Fruit fly (Drosophila melanogaster) whole organism, embryonic: ENCODE measurements around the gene HHEX.

Source experiments
- Abd-B ChIP-seq: fragments of 200-800 bp; sonication (Bioruptor generic); optimal IDR thresholded peaks from 2 replicates; lab custom pipeline; 2018; ENCODE audit warnings: missing biosample characterization, mild to moderate bottlenecking, missing genetic modification characterization, moderate library complexity
- Antp ChIP-seq: fragments of 200-800 bp; sonication (Bioruptor generic); optimal IDR thresholded peaks from 3 replicates; lab custom pipeline; 2016; ENCODE audit warnings: missing biosample characterization, missing genetic modification characterization
- Asciz ChIP-seq: fragments of 200-800 bp; sonication (Bioruptor generic); optimal IDR thresholded peaks from 2 replicates; lab custom pipeline; 2017; ENCODE audit warnings: missing biosample characterization, mild to moderate bottlenecking, missing genetic modification characterization, missing genetic modification reagents
- B-H2 ChIP-seq: fragments of 200-800 bp; sonication (Bioruptor generic); optimal IDR thresholded peaks from 2 replicates; lab custom pipeline; 2018; ENCODE audit warnings: missing biosample characterization, mild to moderate bottlenecking, missing genetic modification characterization
- Blimp-1 ChIP-seq: fragments of 200-800 bp; sonication (Bioruptor generic); optimal IDR thresholded peaks from 3 replicates; lab custom pipeline; 2018; ENCODE audit warnings: missing biosample characterization, missing genetic modification characterization, mild to moderate bottlenecking, moderate library complexity, missing genetic modification reagents
- BtbVII ChIP-seq: fragments of 200-800 bp; sonication (Bioruptor generic); optimal IDR thresholded peaks from 3 replicates; lab custom pipeline; 2017; ENCODE audit warnings: missing biosample characterization, mild to moderate bottlenecking, missing genetic modification characterization
- CG10431 ChIP-seq: fragments of 200-800 bp; sonication (Bioruptor generic); optimal IDR thresholded peaks from 3 replicates; lab custom pipeline; 2018; ENCODE audit warnings: missing biosample characterization, mild to moderate bottlenecking, missing genetic modification characterization
- CG11398 ChIP-seq: fragments of 200-800 bp; sonication (Bioruptor generic); optimal IDR thresholded peaks from 2 replicates; lab custom pipeline; 2016; ENCODE audit warnings: missing biosample characterization, missing genetic modification characterization
- CG11456 ChIP-seq: fragments of 200-800 bp; sonication (Bioruptor generic); IDR thresholded peaks from 3 replicates; pipeline ENCODE4 v1.3.6; 2022; ENCODE audit warnings: missing biosample characterization, missing genetic modification characterization
- CG12071 ChIP-seq: fragments of 200-800 bp; sonication (Bioruptor generic); optimal IDR thresholded peaks from 3 replicates; lab custom pipeline; 2018; ENCODE audit warnings: missing biosample characterization, mild to moderate bottlenecking, missing genetic modification characterization
- CG1233 ChIP-seq: fragments of 200-800 bp; sonication (Bioruptor generic); optimal IDR thresholded peaks from 4 replicates; lab custom pipeline; 2018; ENCODE audit warnings: missing biosample characterization, mild to moderate bottlenecking, missing genetic modification characterization
- CG16815 ChIP-seq: fragments of 200-800 bp; sonication (Bioruptor generic); optimal IDR thresholded peaks from 3 replicates; lab custom pipeline; 2017; ENCODE audit warnings: missing biosample characterization, mild to moderate bottlenecking, missing genetic modification characterization
- CG18262 ChIP-seq: fragments of 200-800 bp; optimal IDR thresholded peaks from 3 replicates; lab custom pipeline; 2019; ENCODE audit warnings: missing biosample characterization, mild to moderate bottlenecking, missing genetic modification characterization, moderate library complexity
- CG2875 ChIP-seq: fragments of 200-800 bp; sonication (Bioruptor generic); optimal IDR thresholded peaks from 2 replicates; lab custom pipeline; 2017; ENCODE audit warnings: missing biosample characterization, mild to moderate bottlenecking, missing genetic modification characterization, missing genetic modification reagents
- CG31224 ChIP-seq: fragments of 200-800 bp; sonication (Bioruptor generic); IDR thresholded peaks from 2 replicates; pipeline ENCODE4 v1.3.6; 2022; ENCODE audit warnings: missing biosample characterization, missing genetic modification characterization
- CG4282 ChIP-seq: fragments of 200-800 bp; sonication (Bioruptor generic); optimal IDR thresholded peaks from 2 replicates; lab custom pipeline; 2016; ENCODE audit warnings: missing biosample characterization, missing genetic modification characterization
- CG4424 ChIP-seq: fragments of 200-800 bp; sonication (Bioruptor generic); optimal IDR thresholded peaks from 3 replicates; lab custom pipeline; 2016; ENCODE audit warnings: missing biosample characterization, missing genetic modification characterization
- CG4820 ChIP-seq: fragments of 200-800 bp; sonication (Bioruptor generic); optimal IDR thresholded peaks from 3 replicates; lab custom pipeline; 2016; ENCODE audit warnings: missing biosample characterization, missing genetic modification characterization
- CG6689 ChIP-seq: fragments of 200-800 bp; sonication (Bioruptor generic); IDR thresholded peaks from 2 replicates; pipeline ENCODE4 v1.3.6; 2022; ENCODE audit warnings: missing biosample characterization, missing genetic modification characterization
- CG7357 ChIP-seq: fragments of 200-800 bp; sonication (Bioruptor generic); IDR thresholded peaks from 3 replicates; pipeline ENCODE4 v1.3.6; 2022; ENCODE audit warnings: missing biosample characterization, missing genetic modification characterization
- CrebB ChIP-seq: fragments of 200-800 bp; sonication (Bioruptor generic); optimal IDR thresholded peaks from 3 replicates; lab custom pipeline; 2018; ENCODE audit warnings: missing biosample characterization, mild to moderate bottlenecking, missing genetic modification characterization
- Dad ChIP-seq: fragments of 200-800 bp; sonication (Bioruptor generic); optimal IDR thresholded peaks from 3 replicates; lab custom pipeline; 2016; ENCODE audit warnings: missing biosample characterization, missing genetic modification characterization
- Dek ChIP-seq: fragments of 200-800 bp; sonication (Bioruptor generic); optimal IDR thresholded peaks from 3 replicates; lab custom pipeline; 2019; ENCODE audit warnings: missing biosample characterization, mild to moderate bottlenecking, missing genetic modification characterization, moderate library complexity
- Dfd ChIP-seq, 2 experiments: fragments of >200 bp; optimal IDR thresholded peaks; 2 replicates each; lab custom pipeline; 2017; ENCODE audit warnings: missing biosample characterization in 2 of 2, missing genetic modification characterization in 2 of 2
- Elba2 ChIP-seq: fragments of 200-800 bp; sonication (Bioruptor generic); optimal IDR thresholded peaks from 3 replicates; lab custom pipeline; 2016; ENCODE audit warnings: missing biosample characterization, missing genetic modification characterization
- HLH3B ChIP-seq: fragments of 200-800 bp; sonication (Bioruptor generic); IDR thresholded peaks from 2 replicates; pipeline ENCODE4 v1.3.6; 2022; ENCODE audit warnings: missing biosample characterization, missing genetic modification characterization
- Hr78 ChIP-seq, 2 experiments: fragments of 200-800 bp in 1 of 2; fragments of >200 bp in 1 of 2; sonication (Bioruptor generic) in 1 of 2; optimal IDR thresholded peaks; 2 replicates each; lab custom pipeline; 2017 to 2019; ENCODE audit warnings: missing biosample characterization in 2 of 2, missing genetic modification characterization in 2 of 2, mild to moderate bottlenecking in 1 of 2, moderate library complexity in 1 of 2
- Hsf ChIP-seq: fragments of 200-800 bp; sonication (Bioruptor generic); optimal IDR thresholded peaks from 3 replicates; lab custom pipeline; 2016; ENCODE audit warnings: missing biosample characterization, missing genetic modification characterization
- NC2β ChIP-seq: fragments of 200-800 bp; sonication (Bioruptor generic); optimal IDR thresholded peaks from 2 replicates; lab custom pipeline; 2016; ENCODE audit warnings: missing biosample characterization, missing genetic modification characterization
- Neu2 ChIP-seq: fragments of 200-800 bp; sonication (Bioruptor generic); optimal IDR thresholded peaks from 3 replicates; lab custom pipeline; 2016; ENCODE audit warnings: missing biosample characterization, missing genetic modification characterization, borderline replicate concordance
- Ravus ChIP-seq: fragments of 200-800 bp; sonication (Bioruptor generic); IDR thresholded peaks from 2 replicates; pipeline ENCODE4 v1.3.6; 2022; ENCODE audit warnings: missing biosample characterization, missing genetic modification characterization
- Scr ChIP-seq: fragments of 200-800 bp; sonication (Bioruptor generic); IDR thresholded peaks from 2 replicates; pipeline ENCODE4 v1.3.6; 2022; ENCODE audit warnings: missing biosample characterization, missing genetic modification characterization; ENCODE audit not compliant: partially characterized antibody
- Sin3A ChIP-seq: fragments of >200 bp; optimal IDR thresholded peaks from 2 replicates; lab custom pipeline; 2018
- ash1 ChIP-seq: fragments of 200-800 bp; sonication (Bioruptor generic); optimal IDR thresholded peaks from 2 replicates; lab custom pipeline; 2018; ENCODE audit warnings: missing biosample characterization, mild to moderate bottlenecking, missing genetic modification characterization
- disco-r ChIP-seq: fragments of 200-800 bp; sonication (Bioruptor generic); optimal IDR thresholded peaks from 2 replicates; lab custom pipeline; 2016; ENCODE audit warnings: missing biosample characterization, missing genetic modification characterization
- emc ChIP-seq: fragments of 200-800 bp; sonication (Bioruptor generic); optimal IDR thresholded peaks from 2 replicates; lab custom pipeline; 2016; ENCODE audit warnings: missing biosample characterization, missing genetic modification characterization
- eve ChIP-seq, 2 experiments: fragments of >200 bp; optimal IDR thresholded peaks; 2 replicates each; lab custom pipeline; 2017; ENCODE audit warnings: missing biosample characterization in 2 of 2, missing genetic modification characterization in 2 of 2
- gce ChIP-seq: fragments of 200-800 bp; sonication (Bioruptor generic); IDR thresholded peaks from 3 replicates; pipeline ENCODE4 v1.3.6; 2022; ENCODE audit warnings: missing biosample characterization, missing genetic modification characterization
- gfzf ChIP-seq: fragments of 200-800 bp; sonication (Bioruptor generic); optimal IDR thresholded peaks from 2 replicates; lab custom pipeline; 2016; ENCODE audit warnings: missing biosample characterization, mild to moderate bottlenecking, missing genetic modification characterization, moderate library complexity
- hbn ChIP-seq: fragments of 200-800 bp; sonication (Bioruptor generic); IDR thresholded peaks from 2 replicates; pipeline ENCODE4 v1.3.6; 2022; ENCODE audit warnings: missing biosample characterization, missing genetic modification characterization; ENCODE audit not compliant: partially characterized antibody
- her ChIP-seq: fragments of 200-800 bp; sonication (Bioruptor generic); optimal IDR thresholded peaks from 2 replicates; lab custom pipeline; 2016; ENCODE audit warnings: missing biosample characterization, missing genetic modification characterization
- mld ChIP-seq: fragments of 200-800 bp; sonication (Bioruptor generic); IDR thresholded peaks from 3 replicates; pipeline ENCODE4 v1.3.6; 2022; ENCODE audit warnings: missing biosample characterization, missing genetic modification characterization; ENCODE audit not compliant: partially characterized antibody
- p53 ChIP-seq: fragments of 200-800 bp; sonication (Bioruptor generic); optimal IDR thresholded peaks from 2 replicates; lab custom pipeline; 2016; ENCODE audit warnings: missing biosample characterization, missing genetic modification characterization
- pb ChIP-seq: fragments of 200-800 bp; sonication (Bioruptor generic); optimal IDR thresholded peaks from 3 replicates; lab custom pipeline; 2016; ENCODE audit warnings: missing biosample characterization, missing genetic modification characterization
- phol ChIP-seq: fragments of 200-800 bp; sonication (Bioruptor generic); optimal IDR thresholded peaks from 3 replicates; lab custom pipeline; 2018; ENCODE audit warnings: missing biosample characterization, mild to moderate bottlenecking, missing genetic modification characterization, moderate library complexity
- ro ChIP-seq: fragments of 200-800 bp; sonication (Bioruptor generic); IDR thresholded peaks from 2 replicates; pipeline ENCODE4 v1.3.6; 2022; ENCODE audit warnings: missing biosample characterization, missing genetic modification characterization
- row ChIP-seq: fragments of 200-800 bp; sonication (Bioruptor generic); IDR thresholded peaks from 3 replicates; pipeline ENCODE4 v1.3.6; 2022; ENCODE audit warnings: missing biosample characterization, missing genetic modification characterization
- tap ChIP-seq: fragments of 200-800 bp; optimal IDR thresholded peaks from 3 replicates; lab custom pipeline; 2019; ENCODE audit warnings: missing biosample characterization, mild to moderate bottlenecking, missing genetic modification characterization, moderate library complexity
- toy ChIP-seq: fragments of 200-800 bp; sonication (Bioruptor generic); IDR thresholded peaks from 2 replicates; pipeline ENCODE4 v1.3.6; 2022; ENCODE audit warnings: missing biosample characterization, missing genetic modification characterization
- wor ChIP-seq: fragments of 200-800 bp; sonication (Bioruptor generic); IDR thresholded peaks from 2 replicates; pipeline ENCODE4 v1.3.6; 2022; ENCODE audit warnings: missing biosample characterization, missing genetic modification characterization

Gene HHEX

DNA sequence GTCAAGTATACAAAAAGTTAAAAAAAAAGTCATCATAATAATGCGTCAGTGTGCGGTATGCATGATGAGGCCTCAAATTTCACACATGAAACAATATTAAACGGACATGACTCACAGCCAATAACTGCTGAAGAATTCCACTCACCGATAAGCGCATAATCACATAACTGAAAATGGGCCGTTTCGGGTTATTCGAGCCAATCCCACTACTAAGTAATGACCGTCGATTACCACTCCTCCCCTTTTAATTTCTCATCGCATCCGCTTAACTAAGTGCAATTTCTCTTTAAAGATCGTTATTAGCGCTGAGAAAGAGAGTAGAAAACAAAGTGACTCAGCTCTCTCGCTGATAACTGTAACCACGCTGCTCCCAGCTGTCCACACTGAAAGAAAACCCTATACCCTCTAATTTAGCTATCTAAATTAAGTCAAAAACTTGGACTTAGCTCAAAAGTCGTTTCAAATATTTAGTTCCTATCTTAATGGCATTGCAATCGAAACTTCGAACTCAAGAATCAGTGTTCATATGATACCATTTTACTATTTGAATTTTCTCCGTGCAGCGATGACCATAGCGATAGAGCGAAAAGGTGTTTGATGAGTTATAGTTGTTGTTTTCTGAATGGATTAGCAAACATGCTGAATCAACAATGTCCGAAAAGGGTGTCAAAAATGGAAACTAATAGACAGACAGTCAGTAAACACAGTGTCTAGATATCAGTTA is 32.2 kb upstream of the HHEX start (continued):
- TF ChIP-seq her (GFP tag; lab: Kevin White, UChicago) (peak; percentile 90), Neu2 (peak; percentile 27), phol (tag; lab: Kevin White, UChicago) (peak; percentile 79), Blimp-1 (GFP tag; lab: Kevin White, UChicago) (peak; percentile 82), pb (peak; percentile 88), CG31224 (GFP tag; lab: Robert Waterston, UW) (peak; percentile 75), CG10431 (GFP tag; lab: Kevin White, UChicago) (peak; percentile 26), Antp (peak; percentile 88), eve (GFP tag; optimal IDR thresholded peaks at IDR 0.05; lab: Kevin White, UChicago) (no peak), BtbVII (GFP tag; lab: Kevin White, UChicago) (peak; percentile 86), CG4424 (GFP tag; lab: Kevin White, UChicago) (peak; percentile 15), emc (GFP tag; lab: Kevin White, UChicago) (no peak), gce (GFP tag; lab: Robert Waterston, UW) (peak; percentile 89), toy (GFP tag; lab: Robert Waterston, UW) (peak; percentile 68), p53 (GFP tag; lab: Kevin White, UChicago) (peak; percentile 46), ash1 (GFP tag; lab: Kevin White, UChicago) (peak; percentile 41), HLH3B (GFP tag; lab: Robert Waterston, UW) (peak; percentile 87), CG1233 (GFP tag; lab: Kevin White, UChicago) (peak; percentile 67), Scr (GFP tag; lab: Robert Waterston, UW) (no peak), Hr78 (GFP tag; optimal IDR thresholded peaks at IDR 0.05; lab: Kevin White, UChicago) (peak in 1 of 2 experiments; percentile 57), mld (no peak), hbn (GFP tag; lab: Robert Waterston, UW) (no peak), Dek (peak; percentile 86), disco-r (GFP tag; lab: Kevin White, UChicago) (peak; percentile 76), CG4820 (GFP tag; lab: Kevin White, UChicago) (peak; percentile 81), CG16815 (peak; percentile 45), Ravus (GFP tag; lab: Robert Waterston, UW) (peak; percentile 73), ro (0 out of 2 replicates have a peak, but pooled peaks have one; percentile 60), Dad (peak; percentile 72), Dfd (GFP tag; optimal IDR thresholded peaks at IDR 0.05; lab: Kevin White, UChicago) (no peak), CG11398 (GFP tag; lab: Kevin White, UChicago) (peak; percentile 86), CG4282 (peak; percentile 83), CrebB (peak; percentile 86), CG7357 (peak; percentile 74), B-H2 (GFP tag; lab: Kevin White, UChicago) (peak; percentile 63), wor (peak; percentile 77), Abd-B (peak; percentile 73), Sin3A (lab: Kevin White, UChicago) (no peak), NC2β (GFP tag; lab: Kevin White, UChicago) (peak; percentile 89), gfzf (GFP tag; lab: Kevin White, UChicago) (no peak), CG11456 (GFP tag; lab: Robert Waterston, UW) (peak; percentile 89), Elba2 (GFP tag; lab: Kevin White, UChicago) (peak; percentile 14), CG6689 (GFP tag; lab: Robert Waterston, UW) (peak; percentile 87), CG18262 (tag; lab: Kevin White, UChicago) (peak; percentile 89), Hsf (GFP tag; lab: Kevin White, UChicago) (peak; percentile 91), tap (peak; percentile 90), CG2875 (GFP tag; lab: Kevin White, UChicago) (peak; percentile 89), row (GFP tag; lab: Robert Waterston, UW) (peak; percentile 88), Asciz (GFP tag; lab: Kevin White, UChicago) (peak; percentile 81), CG12071 (GFP tag; lab: Kevin White, UChicago) (peak; percentile 54)
